Worm (Caenorhabditis elegans) whole organism, midembryonic: Measurements from ENCODE around the gene srbc-5.

Experiments
- T22C8.4 ChIP-seq: fragments of 200-800 bp; sonication (Bioruptor generic); IDR thresholded peaks from 2 replicates; pipeline ENCODE4 v1.3.6; 2022; ENCODE audit warnings: missing genetic modification characterization, missing compliant biosample characterization
- flt-1 ChIP-seq: fragments of 200-800 bp; sonication (Bioruptor generic); IDR thresholded peaks from 2 replicates; pipeline ENCODE4 v1.3.6; 2022; ENCODE audit warnings: missing genetic modification characterization, missing compliant biosample characterization
- klf-2 ChIP-seq: fragments of 200-800 bp; sonication (Bioruptor generic); conservative IDR thresholded peaks from 2 replicates; pipeline ENCODE4 v1.3.6; 2022; ENCODE audit warnings: missing genetic modification reagents, missing genetic modification characterization, missing compliant biosample characterization
- med-1 ChIP-seq: sonication (generic microtip); optimal IDR thresholded peaks from 2 replicates; lab custom pipeline; 2017; ENCODE audit warnings: missing genetic modification characterization, mild to moderate bottlenecking, missing compliant biosample characterization, antibody characterized with exemption, missing genetic modification reagents; ENCODE audit not compliant: insufficient read depth
- tab-1 ChIP-seq: fragments of 200-800 bp; sonication (Bioruptor generic); IDR thresholded peaks from 2 replicates; pipeline ENCODE4 v1.3.6; 2022; ENCODE audit warnings: missing genetic modification characterization, missing compliant biosample characterization
- ztf-23 ChIP-seq: fragments of 200-800 bp; sonication (Bioruptor generic); IDR thresholded peaks from 2 replicates; pipeline ENCODE4 v1.3.6; 2022; ENCODE audit warnings: missing genetic modification reagents, missing genetic modification characterization, missing compliant biosample characterization
- ztf-29 ChIP-seq: fragments of 200-800 bp; sonication (Bioruptor generic); IDR thresholded peaks from 2 replicates; pipeline ENCODE4 v1.3.6; 2022; ENCODE audit warnings: missing genetic modification reagents, missing genetic modification characterization, missing compliant biosample characterization

DNA sequence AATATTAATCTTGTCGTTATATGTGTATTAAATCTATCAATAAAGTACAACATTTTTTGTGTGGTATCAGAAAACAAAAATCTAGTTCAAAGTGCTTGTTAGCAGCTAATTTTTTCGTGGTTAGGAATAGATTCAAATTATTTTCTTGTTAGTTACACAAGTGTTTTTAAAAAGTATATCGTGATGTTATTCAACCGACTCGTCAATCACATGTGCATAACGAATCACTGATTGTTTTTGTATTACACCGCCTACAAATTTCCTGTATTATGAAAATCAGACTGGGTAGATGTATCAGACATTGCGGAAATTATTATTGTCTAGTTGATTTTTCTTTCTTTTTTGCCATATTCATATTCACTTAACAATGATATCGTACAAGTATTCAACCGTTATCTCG lies 22.8 kb downstream of the srbc-5 start, which contains the start of gene str-64:
- TF ChIP-seq med-1 (GFP tag; lab: Kevin White, UChicago) (no peak), tab-1 (GFP tag; lab: Robert Waterston, UW) (no peak), klf-2 (GFP tag; lab: Robert Waterston, UW) (no peak), ztf-23 (GFP tag; lab: Robert Waterston, UW) (no peak), ztf-29 (no peak), flt-1 (GFP tag; lab: Robert Waterston, UW) (no peak), T22C8.4 (GFP tag; lab: Robert Waterston, UW) (no peak)
